Worm (Caenorhabditis elegans): ENCODE data around the gene fbxb-75.
A peak's percentile ranks its signal among the peaks of the same experiment; 100 is the strongest.

Gene fbxb-75

ce11 chrIV:4441077-4441476, at the start of gene fbxb-75:
Gene fbxb-75, minus strand, starts transcription at chrIV:4441177.
- TF ChIP-seq nhr-237 (tag; optimal IDR thresholded peaks at IDR 0.05) (no peak), fos-1 (tag; optimal IDR thresholded peaks at IDR 0.05) (no peak), unc-39 (tag; optimal IDR thresholded peaks at IDR 0.05) (no peak), zag-1 (tag; optimal IDR thresholded peaks at IDR 0.05) (no peak), ceh-82 (tag; optimal IDR thresholded peaks at IDR 0.05) (no peak), elt-3 (tag; optimal IDR thresholded peaks at IDR 0.05) (no peak), lsy-2 (tag; optimal IDR thresholded peaks at IDR 0.05) (no peak), ceh-16 (tag; optimal IDR thresholded peaks at IDR 0.05) (no peak), lin-39 (tag; optimal IDR thresholded peaks at IDR 0.05) (no peak), ztf-4 (tag; optimal IDR thresholded peaks at IDR 0.05) (no peak), unc-62 (GFP tag; optimal IDR thresholded peaks at IDR 0.05) (no peak), egl-27 (tag; optimal IDR thresholded peaks at IDR 0.05) (no peak), F13H6.1 (tag; optimal IDR thresholded peaks at IDR 0.05) (no peak), peb-1 (tag; optimal IDR thresholded peaks at IDR 0.05) (no peak), lin-11 (tag; optimal IDR thresholded peaks at IDR 0.05) (no peak), mdl-1 (tag; optimal IDR thresholded peaks at IDR 0.05) (no peak), snpc-4 (tag; optimal IDR thresholded peaks at IDR 0.05) (no peak), ZK546.5 (tag; optimal IDR thresholded peaks at IDR 0.05) (no peak), nhr-11 (tag; optimal IDR thresholded peaks at IDR 0.05) (no peak)

ce11 chrIV:4490148-4490652, 49.2 kb upstream of the fbxb-75 start, which contains the start of gene ZK180.7:
Gene ZK180.7, plus strand, starts transcription at chrIV:4490542.
- TF ChIP-seq blmp-1 (tag; optimal IDR thresholded peaks at IDR 0.05; ENCODE audit: insufficient read depth) (no peak), ztf-1 (GFP tag; conservative IDR thresholded peaks at IDR 0.05) (no peak), mbf-1 (tag; optimal IDR thresholded peaks at IDR 0.05) (no peak), unc-39 (tag; optimal IDR thresholded peaks at IDR 0.05) (no peak), aly-2 (tag; optimal IDR thresholded peaks at IDR 0.05) (no peak), nhr-21 (tag; optimal IDR thresholded peaks at IDR 0.05) (no peak), elt-3 (tag; optimal IDR thresholded peaks at IDR 0.05) (no peak)

DNA sequence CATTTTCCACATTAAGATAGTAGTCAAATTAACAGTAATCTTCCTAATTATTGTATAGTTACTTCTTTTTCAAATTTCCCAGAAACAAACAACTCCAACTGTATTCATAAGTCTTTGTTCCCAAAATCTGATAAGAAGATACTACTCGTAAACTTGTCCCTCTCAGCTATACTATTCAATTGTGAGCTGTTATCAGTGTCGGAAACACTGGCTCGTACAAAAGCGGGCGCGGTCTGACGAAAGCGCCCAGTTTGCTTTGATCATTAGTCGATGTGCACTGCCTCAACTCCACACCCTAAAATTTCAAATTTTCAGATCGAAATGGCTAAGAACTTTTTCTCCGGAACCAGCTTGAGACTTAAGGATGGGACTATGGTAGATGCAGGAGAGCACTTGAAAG, 45.8 kb upstream of the fbxb-75 start, which contains the start of gene trx-3:
TSS of gene trx-3 (plus strand) at position 291 of the 400 bp plus-strand sequence.
- TF ChIP-seq fos-1 (tag; optimal IDR thresholded peaks at IDR 0.05) (peak; percentile 53), unc-62 (GFP tag; optimal IDR thresholded peaks at IDR 0.05) (no peak), sma-9 (GFP tag; optimal IDR thresholded peaks at IDR 0.05) (peak; percentile 36), sma-9 (tag; optimal IDR thresholded peaks at IDR 0.05) (no peak)

- no peak for TF ChIP-seq dmd-4 (tag; optimal IDR thresholded peaks at IDR 0.05)
- TF ChIP-seq fos-1 (tag; optimal IDR thresholded peaks at IDR 0.05), result peak; percentile 19
Observed at ce11 chrIV:4484555-4484954, 43.6 kb upstream of the fbxb-75 start.

DNA sequence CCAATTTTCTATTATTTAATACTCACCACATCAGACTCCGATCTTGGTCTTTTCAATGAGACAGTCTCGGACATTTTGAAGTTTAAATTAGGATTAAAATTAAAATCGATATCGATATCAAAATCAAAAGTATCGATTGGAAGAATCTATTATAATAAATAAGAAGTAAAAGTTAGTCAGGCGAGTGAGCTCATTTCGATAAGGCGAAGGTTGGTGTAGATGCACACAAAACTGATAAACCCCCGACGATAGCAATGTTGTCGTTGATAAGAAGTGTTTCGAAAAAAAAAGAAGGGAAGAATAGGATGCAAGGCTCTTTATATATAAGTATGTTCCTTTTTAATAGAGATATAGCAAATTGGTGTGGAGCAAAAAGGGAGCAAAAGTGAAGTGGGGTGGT, 41.6 kb upstream of the fbxb-75 start, which contains the start of gene M01H9.4:
TSS of gene M01H9.4 (minus strand) at position 379 of the 400 bp plus-strand sequence.
- TF ChIP-seq sma-9 (GFP tag; optimal IDR thresholded peaks at IDR 0.05) (peak; percentile 49), sma-9 (tag; optimal IDR thresholded peaks at IDR 0.05) (no peak), lin-13 (GFP tag; optimal IDR thresholded peaks at IDR 0.05) (no peak), nhr-12 (tag; optimal IDR thresholded peaks at IDR 0.05) (no peak), fos-1 (tag; optimal IDR thresholded peaks at IDR 0.05) (peak; percentile 99), nhr-6 (tag; optimal IDR thresholded peaks at IDR 0.05) (no peak), snpc-4 (tag; optimal IDR thresholded peaks at IDR 0.05) (no peak)

ce11 chrIV:4481298-4481697, 40.3 kb upstream of the fbxb-75 start:
- TF ChIP-seq fos-1 (tag; optimal IDR thresholded peaks at IDR 0.05), result peak; percentile 59
- TF ChIP-seq nhr-129 (tag; optimal IDR thresholded peaks at IDR 0.05), result no peak

ce11 chrIV:4480027-4480426, 39.0 kb upstream of the fbxb-75 start, which contains the start of gene M01H9.10:
Gene M01H9.10, minus strand, starts transcription at chrIV:4480127.
- TF ChIP-seq lin-11 (tag; optimal IDR thresholded peaks at IDR 0.05) (no peak), lin-13 (GFP tag; optimal IDR thresholded peaks at IDR 0.05) (no peak), ama-1 (optimal IDR thresholded peaks at IDR 0.05) (no peak), nhr-77 (tag; optimal IDR thresholded peaks at IDR 0.05) (no peak), F13H6.1 (tag; optimal IDR thresholded peaks at IDR 0.05) (no peak), nhr-23 (tag; optimal IDR thresholded peaks at IDR 0.05) (no peak)

Data from whole organism, L2 larva.